Worm (Caenorhabditis elegans) whole organism, L4 larva: ENCODE measurements around the gene taf-8.

ENCODE experiments used
- D1046.2 ChIP-seq: fragments of 200-800 bp; sonication (Bioruptor generic); IDR thresholded peaks from 2 replicates; pipeline ENCODE4 v1.3.6; 2022; ENCODE audit warnings: missing genetic modification characterization, missing compliant biosample characterization
- F37D6.2 ChIP-seq: sonication (generic microtip); optimal IDR thresholded peaks from 2 replicates; lab custom pipeline; 2016; ENCODE audit warnings: mild to moderate bottlenecking, missing genetic modification characterization, missing compliant biosample characterization
- F44E2.7 ChIP-seq: fragments of 200-800 bp; sonication (Bioruptor generic); IDR thresholded peaks from 2 replicates; pipeline ENCODE4 v2.1.2; 2022; ENCODE audit warnings: missing genetic modification characterization, missing compliant biosample characterization
- T26A8.4 ChIP-seq: fragments of 200-800 bp; sonication (Bioruptor generic); IDR thresholded peaks from 2 replicates; pipeline ENCODE4 v1.3.6; 2022; ENCODE audit warnings: missing genetic modification characterization, missing compliant biosample characterization
- ZK337.2 ChIP-seq: fragments of 200-800 bp; sonication (Bioruptor generic); IDR thresholded peaks from 2 replicates; pipeline ENCODE4 v1.3.6; 2022; ENCODE audit warnings: missing genetic modification reagents, missing genetic modification characterization, missing compliant biosample characterization
- ZK546.5 ChIP-seq, 2 experiments: sonication (generic microtip); optimal IDR thresholded peaks; 2 replicates each; lab custom pipeline; 2017; ENCODE audit warnings: missing biosample characterization in 2 of 2, missing genetic modification characterization in 2 of 2
- aha-1 ChIP-seq: fragments of 150-350 bp; peaks from one replicate; lab custom pipeline; 2014; ENCODE audit warnings: missing biosample characterization, missing genetic modification characterization
- aly-2 ChIP-seq: sonication (generic microtip); optimal IDR thresholded peaks from 2 replicates; lab custom pipeline; 2018; ENCODE audit warnings: missing biosample characterization, missing genetic modification characterization
- ama-1 ChIP-seq: fragments of 150-350 bp; optimal IDR thresholded peaks from 2 replicates; lab custom pipeline; 2014; ENCODE audit warnings: inconsistent platforms, mixed read lengths
- attf-4 ChIP-seq: sonication (generic microtip); optimal IDR thresholded peaks from 3 replicates; lab custom pipeline; 2017; ENCODE audit warnings: missing biosample characterization, missing genetic modification characterization
- ceh-20 ChIP-seq: fragments of 200-800 bp; sonication (Bioruptor generic); IDR thresholded peaks from 2 replicates; pipeline ENCODE4 v1.3.6; 2022; ENCODE audit warnings: missing genetic modification reagents, missing genetic modification characterization, missing compliant biosample characterization
- ceh-28 ChIP-seq: fragments of 150-350 bp; optimal IDR thresholded peaks from 2 replicates; lab custom pipeline; 2014; ENCODE audit warnings: missing biosample characterization, missing genetic modification reagents, missing genetic modification characterization
- ceh-44 ChIP-seq: fragments of 200-800 bp; sonication (Bioruptor generic); IDR thresholded peaks from 2 replicates; pipeline ENCODE4 v1.3.6; 2022; ENCODE audit warnings: missing genetic modification reagents, missing genetic modification characterization, missing compliant biosample characterization
- ces-1 ChIP-seq: fragments of 150-350 bp; sonication (generic microtip); optimal IDR thresholded peaks from 4 replicates; lab custom pipeline; 2014; ENCODE audit warnings: missing biosample characterization, missing genetic modification reagents, missing genetic modification characterization
- daf-16 ChIP-seq, 3 experiments: sonication (generic microtip); optimal IDR thresholded peaks; 2 replicates each; lab custom pipeline; 2016 to 2017; ENCODE audit warnings: missing genetic modification characterization in 3 of 3, missing genetic modification reagents in 3 of 3, mild to moderate bottlenecking in 2 of 3, missing compliant biosample characterization in 2 of 3, missing biosample characterization in 1 of 3, moderate library complexity in 1 of 3
- daf-8 ChIP-seq: fragments of 200-800 bp; sonication (Bioruptor generic); IDR thresholded peaks from 2 replicates; pipeline ENCODE4 v1.3.6; 2022; ENCODE audit warnings: missing genetic modification characterization, missing compliant biosample characterization
- dmd-6 ChIP-seq: fragments of 200-800 bp; sonication (Bioruptor generic); IDR thresholded peaks from 2 replicates; pipeline ENCODE4 v1.3.6; 2022; ENCODE audit warnings: missing genetic modification reagents, missing genetic modification characterization, missing compliant biosample characterization
- dmd-8 ChIP-seq: fragments of 200-800 bp; sonication (Bioruptor generic); IDR thresholded peaks from 2 replicates; pipeline ENCODE4 v1.3.6; 2022; ENCODE audit warnings: missing genetic modification characterization, missing compliant biosample characterization
- dpl-1 ChIP-seq: fragments of 150-350 bp; optimal IDR thresholded peaks from 2 replicates; lab custom pipeline; 2014; ENCODE audit warnings: missing biosample characterization, missing genetic modification reagents, missing genetic modification characterization
- dve-1 ChIP-seq: sonication (generic microtip); optimal IDR thresholded peaks from 2 replicates; lab custom pipeline; 2017; ENCODE audit warnings: antibody characterized with exemption, mild to moderate bottlenecking, missing genetic modification characterization, missing compliant biosample characterization; ENCODE audit not compliant: insufficient read depth
- egl-43 ChIP-seq: fragments of 200-800 bp; sonication (Bioruptor generic); IDR thresholded peaks from 2 replicates; pipeline ENCODE4 v1.3.6; 2022; ENCODE audit warnings: missing genetic modification reagents, missing genetic modification characterization, missing compliant biosample characterization
- fos-1 ChIP-seq: fragments of 150-350 bp; optimal IDR thresholded peaks from 2 replicates; lab custom pipeline; 2014; ENCODE audit warnings: missing biosample characterization, missing genetic modification characterization
- hlh-30 ChIP-seq: sonication (generic microtip); optimal IDR thresholded peaks from 2 replicates; lab custom pipeline; 2017; ENCODE audit warnings: antibody characterized with exemption, mild to moderate bottlenecking, missing genetic modification characterization, missing compliant biosample characterization; ENCODE audit not compliant: insufficient read depth
- jun-1 ChIP-seq: fragments of 150-350 bp; optimal IDR thresholded peaks from 2 replicates; lab custom pipeline; 2014; ENCODE audit warnings: missing biosample characterization, missing genetic modification reagents, missing genetic modification characterization
- lin-15B ChIP-seq: fragments of 150-350 bp; sonication (generic microtip); optimal IDR thresholded peaks from 3 replicates; lab custom pipeline; 2014; ENCODE audit warnings: missing biosample characterization, missing genetic modification characterization
- lin-29 ChIP-seq: fragments of 200-800 bp; sonication (Bioruptor generic); IDR thresholded peaks from 2 replicates; pipeline ENCODE4 v1.3.6; 2022; ENCODE audit warnings: missing genetic modification reagents, missing genetic modification characterization, missing compliant biosample characterization
- lin-38 ChIP-seq: fragments of 200-800 bp; sonication (Bioruptor generic); IDR thresholded peaks from 2 replicates; pipeline ENCODE4 v1.3.6; 2022; ENCODE audit warnings: missing genetic modification reagents, missing genetic modification characterization, missing compliant biosample characterization
- madf-5 ChIP-seq, 2 experiments: fragments of 200-800 bp; sonication (Bioruptor generic); IDR thresholded peaks; 2 replicates each; pipeline ENCODE4 v1.3.6; 2022; ENCODE audit warnings: missing compliant biosample characterization in 2 of 2, missing genetic modification characterization in 2 of 2
- madf-9 ChIP-seq: fragments of 200-800 bp; sonication (Bioruptor generic); conservative IDR thresholded peaks from 2 replicates; pipeline ENCODE4 v1.3.6; 2022; ENCODE audit warnings: missing genetic modification reagents, missing genetic modification characterization, missing compliant biosample characterization
- mdl-1 ChIP-seq, 2 experiments: fragments of 150-350 bp in 1 of 2; sonication (generic microtip) in 1 of 2; optimal IDR thresholded peaks; 2 replicates each; lab custom pipeline; 2014 to 2017; ENCODE audit warnings: missing biosample characterization in 2 of 2, missing genetic modification characterization in 2 of 2
- mxl-3 ChIP-seq: fragments of 200-800 bp; sonication (Bioruptor generic); optimal IDR thresholded peaks from 2 replicates; lab custom pipeline; 2018; ENCODE audit warnings: mild to moderate bottlenecking, missing genetic modification characterization, missing compliant biosample characterization
- nhr-10 ChIP-seq: fragments of 150-350 bp; optimal IDR thresholded peaks from 2 replicates; lab custom pipeline; 2014; ENCODE audit warnings: missing biosample characterization, missing genetic modification characterization
- nhr-102 ChIP-seq: sonication (generic microtip); optimal IDR thresholded peaks from 2 replicates; lab custom pipeline; 2016; ENCODE audit warnings: mild to moderate bottlenecking, missing genetic modification characterization, moderate library complexity, missing compliant biosample characterization
- nhr-111 ChIP-seq: fragments of 200-800 bp; sonication (Bioruptor generic); optimal IDR thresholded peaks from 2 replicates; lab custom pipeline; 2018; ENCODE audit warnings: mild to moderate bottlenecking, missing genetic modification characterization, missing compliant biosample characterization
- nhr-28 ChIP-seq: fragments of 150-350 bp; optimal IDR thresholded peaks from 2 replicates; lab custom pipeline; 2014; ENCODE audit warnings: missing biosample characterization, missing genetic modification characterization
- nhr-76 ChIP-seq: fragments of 150-350 bp; optimal IDR thresholded peaks from 2 replicates; lab custom pipeline; 2014; ENCODE audit warnings: missing biosample characterization, missing genetic modification characterization
- nhr-77 ChIP-seq: fragments of 150-350 bp; optimal IDR thresholded peaks from 2 replicates; lab custom pipeline; 2014; ENCODE audit warnings: missing biosample characterization, missing genetic modification characterization
- php-3 ChIP-seq: fragments of 200-800 bp; sonication (Bioruptor generic); IDR thresholded peaks from 2 replicates; pipeline ENCODE4 v1.3.6; 2022; ENCODE audit warnings: missing genetic modification reagents, missing genetic modification characterization, missing compliant biosample characterization
- saeg-2 ChIP-seq: fragments of 200-800 bp; sonication (Bioruptor generic); IDR thresholded peaks from 2 replicates; pipeline ENCODE4 v1.3.6; 2022; ENCODE audit warnings: missing genetic modification reagents, missing genetic modification characterization, missing compliant biosample characterization
- set-16 ChIP-seq: fragments of 200-800 bp; sonication (Bioruptor generic); IDR thresholded peaks from 2 replicates; pipeline ENCODE4 v1.3.6; 2022; ENCODE audit warnings: missing genetic modification reagents, missing genetic modification characterization, missing compliant biosample characterization
- skn-1 ChIP-seq: fragments of 150-350 bp; optimal IDR thresholded peaks from 2 replicates; lab custom pipeline; 2014; ENCODE audit warnings: missing biosample characterization, missing genetic modification characterization
- snpc-4 ChIP-seq: fragments of 150-350 bp; optimal IDR thresholded peaks from 2 replicates; lab custom pipeline; 2014; ENCODE audit warnings: missing biosample characterization, missing genetic modification characterization
- spr-1 ChIP-seq: sonication (generic microtip); optimal IDR thresholded peaks from 2 replicates; lab custom pipeline; 2016; ENCODE audit warnings: mild to moderate bottlenecking, missing genetic modification characterization, missing compliant biosample characterization
- unc-130 ChIP-seq: sonication (generic microtip); optimal IDR thresholded peaks from 2 replicates; lab custom pipeline; 2016; ENCODE audit warnings: missing genetic modification reagents, missing genetic modification characterization, missing compliant biosample characterization
- vab-7 ChIP-seq: fragments of 200-800 bp; sonication (Bioruptor generic); IDR thresholded peaks from 2 replicates; pipeline ENCODE4 v1.3.6; 2022; ENCODE audit warnings: missing genetic modification reagents, missing genetic modification characterization, missing compliant biosample characterization
- zag-1 ChIP-seq: fragments of 150-350 bp; optimal IDR thresholded peaks from 2 replicates; lab custom pipeline; 2014; ENCODE audit warnings: missing biosample characterization, missing genetic modification characterization
- zfp-2 ChIP-seq: sonication (generic microtip); optimal IDR thresholded peaks from 2 replicates; lab custom pipeline; 2016; ENCODE audit warnings: mild to moderate bottlenecking, missing genetic modification characterization, missing compliant biosample characterization
- zip-11 ChIP-seq: fragments of 200-800 bp; sonication (Bioruptor generic); IDR thresholded peaks from 2 replicates; pipeline ENCODE4 v1.3.6; 2022; ENCODE audit warnings: missing genetic modification characterization, missing compliant biosample characterization
- ztf-7 ChIP-seq: fragments of 150-350 bp; optimal IDR thresholded peaks from 2 replicates; lab custom pipeline; 2014; ENCODE audit warnings: missing biosample characterization, missing genetic modification characterization

The taf-8 gene

DNA sequence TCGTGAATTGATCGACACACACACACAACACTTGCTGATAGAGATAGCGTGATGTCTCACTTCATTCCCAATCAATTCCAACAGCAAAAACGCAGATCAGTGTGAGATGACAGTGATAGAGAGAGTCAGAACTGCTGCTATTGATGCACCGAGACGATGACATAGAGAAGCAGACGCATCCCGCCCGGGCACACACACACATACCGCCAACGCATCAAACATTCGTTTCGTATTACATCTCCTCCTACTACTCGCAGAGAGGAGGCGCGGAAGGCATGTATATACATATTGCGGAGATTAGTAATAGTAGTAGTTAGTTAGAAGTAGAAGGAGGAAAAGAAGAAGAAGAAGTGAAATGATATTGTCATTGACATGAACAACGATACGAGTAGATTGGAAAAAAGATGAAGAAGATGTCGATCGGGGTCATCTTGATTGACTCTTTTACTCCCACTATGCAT lies 49.7 kb upstream of the taf-8 start (continued):
- TF ChIP-seq daf-8: no peak
- TF ChIP-seq nhr-111 (GFP tag; lab: Kevin White, UChicago): no peak
- no peak for TF ChIP-seq ceh-44 (GFP tag; lab: Robert Waterston, UW)
- TF ChIP-seq jun-1 (tag; lab: Kevin White, UChicago): no peak
- no peak for TF ChIP-seq ces-1 (GFP tag; lab: Kevin White, UChicago)
- peak; percentile 2 for TF ChIP-seq ama-1
- peak; percentile 44; the same call in 1 of the 2 replicates for TF ChIP-seq madf-9 (GFP tag; lab: Robert Waterston, UW)
- TF ChIP-seq ZK337.2 (GFP tag; lab: Robert Waterston, UW): no peak
- TF ChIP-seq nhr-102 (tag; lab: Kevin White, UChicago): peak; percentile 1
- TF ChIP-seq set-16 (GFP tag; lab: Robert Waterston, UW): peak; percentile 34; the same call in 1 of the 2 replicates
- TF ChIP-seq zfp-2 (tag; lab: Kevin White, UChicago): no peak
- peak in 1 of 2 experiments; percentile 74 for TF ChIP-seq mdl-1 (tag; optimal IDR thresholded peaks at IDR 0.05; lab: Kevin White, UChicago)
- TF ChIP-seq ceh-20 (GFP tag; lab: Robert Waterston, UW): no peak
- TF ChIP-seq fos-1 (tag; lab: Kevin White, UChicago): no peak
- no peak for TF ChIP-seq nhr-76 (tag; lab: Kevin White, UChicago)
- TF ChIP-seq attf-4 (tag; lab: Kevin White, UChicago): no peak
- no peak for TF ChIP-seq madf-5 (GFP tag; IDR thresholded peaks at IDR 0.05; lab: Robert Waterston, UW)
- TF ChIP-seq ceh-28 (tag; lab: Kevin White, UChicago): peak; percentile 22
- peak; percentile 24 for TF ChIP-seq spr-1 (tag; lab: Kevin White, UChicago)
- TF ChIP-seq nhr-28: peak; percentile 93
- peak; percentile 36 for TF ChIP-seq lin-38 (GFP tag; lab: Robert Waterston, UW)
- TF ChIP-seq unc-130: no peak
- no peak for TF ChIP-seq aly-2 (tag; lab: Kevin White, UChicago)
- TF ChIP-seq nhr-77 (tag; lab: Kevin White, UChicago): peak; percentile 3
- peak; percentile 76 for TF ChIP-seq aha-1 (tag; lab: Kevin White, UChicago)
- no peak for TF ChIP-seq dmd-8 (GFP tag; lab: Robert Waterston, UW)
- TF ChIP-seq F37D6.2 (tag; lab: Kevin White, UChicago): no peak
- 0 out of 2 replicates have a peak, but pooled peaks have one; percentile 36 for TF ChIP-seq php-3 (GFP tag; lab: Robert Waterston, UW)
- TF ChIP-seq T26A8.4: peak; percentile 33
- no peak for TF ChIP-seq daf-16 (GFP tag; optimal IDR thresholded peaks at IDR 0.05; lab: Kevin White, UChicago)
- TF ChIP-seq daf-16 (tag; optimal IDR thresholded peaks at IDR 0.05; lab: Kevin White, UChicago): peak; percentile 68
- no peak for TF ChIP-seq skn-1
- TF ChIP-seq vab-7: no peak
- peak; percentile 37 for TF ChIP-seq dpl-1 (GFP tag; lab: Kevin White, UChicago)
- TF ChIP-seq mxl-3 (GFP tag; lab: Kevin White, UChicago): peak; percentile 94
- 0 out of 2 replicates have a peak, but pooled peaks have one; percentile 18 for TF ChIP-seq saeg-2 (GFP tag; lab: Robert Waterston, UW)
- no peak for TF ChIP-seq zip-11 (GFP tag; lab: Robert Waterston, UW)
- TF ChIP-seq dve-1 (tag; lab: Kevin White, UChicago): peak; percentile 66
- peak; percentile 76 for TF ChIP-seq dmd-6 (GFP tag; lab: Robert Waterston, UW)
- TF ChIP-seq ZK546.5 (tag; optimal IDR thresholded peaks at IDR 0.05; lab: Kevin White, UChicago): no peak

DNA sequence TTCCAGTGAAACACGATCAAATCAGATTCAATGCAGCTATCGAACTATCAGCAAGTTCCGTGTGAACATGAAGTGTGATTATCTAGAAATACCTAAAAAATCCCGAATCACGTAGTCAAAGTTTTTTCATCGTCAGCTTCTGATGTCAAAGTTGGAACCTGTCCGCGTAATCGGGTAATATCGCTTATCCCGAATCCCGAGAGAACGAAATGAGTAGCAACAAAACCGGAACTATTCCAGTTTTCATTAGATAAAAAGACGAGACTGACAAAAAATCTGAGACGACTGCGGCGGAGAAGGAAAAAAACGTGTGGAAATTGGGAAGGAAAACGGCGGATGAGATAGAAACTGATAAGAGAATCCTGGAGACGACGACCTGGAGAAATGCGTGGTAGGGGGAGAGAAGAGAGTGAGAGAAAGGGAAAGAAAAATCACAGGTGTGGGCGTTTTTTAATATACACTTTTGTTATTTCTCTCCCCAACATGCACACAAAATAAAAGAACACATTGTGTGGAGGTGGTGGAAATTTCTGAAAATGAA lies 49.1 kb upstream of the taf-8 start:
- peak; percentile 6 for TF ChIP-seq ama-1
- TF ChIP-seq ztf-7: no peak
- TF ChIP-seq hlh-30 (tag; lab: Kevin White, UChicago): peak; percentile 34
- TF ChIP-seq ces-1 (GFP tag; lab: Kevin White, UChicago): no peak
- TF ChIP-seq snpc-4 (tag; lab: Kevin White, UChicago): no peak
- TF ChIP-seq mdl-1 (tag; optimal IDR thresholded peaks at IDR 0.05; lab: Kevin White, UChicago): peak in 1 of 2 experiments; percentile 60
- no peak for TF ChIP-seq F37D6.2 (tag; lab: Kevin White, UChicago)
- no peak for TF ChIP-seq nhr-10 (tag; lab: Kevin White, UChicago)
- no peak for TF ChIP-seq D1046.2 (GFP tag; lab: Robert Waterston, UW)
- no peak for TF ChIP-seq zag-1 (tag; lab: Kevin White, UChicago)
- no peak for TF ChIP-seq dmd-6 (GFP tag; lab: Robert Waterston, UW)
- no peak for TF ChIP-seq nhr-76 (tag; lab: Kevin White, UChicago)
- no peak for TF ChIP-seq nhr-102 (tag; lab: Kevin White, UChicago)
- no peak for TF ChIP-seq saeg-2 (GFP tag; lab: Robert Waterston, UW)
- peak; percentile 7; the same call in 1 of the 2 replicates for TF ChIP-seq lin-38 (GFP tag; lab: Robert Waterston, UW)
- TF ChIP-seq T26A8.4: no peak
- no peak for TF ChIP-seq lin-15B
- no peak for TF ChIP-seq lin-29 (GFP tag; lab: Robert Waterston, UW)
- no peak for TF ChIP-seq egl-43
- no peak for TF ChIP-seq nhr-111 (GFP tag; lab: Kevin White, UChicago)
- no peak for TF ChIP-seq aha-1 (tag; lab: Kevin White, UChicago)
- peak; percentile 48 for TF ChIP-seq mxl-3 (GFP tag; lab: Kevin White, UChicago)
- no peak for TF ChIP-seq F44E2.7 (GFP tag; lab: Robert Waterston, UW)
- TF ChIP-seq dpl-1 (GFP tag; lab: Kevin White, UChicago): no peak
